Fruit fly (Drosophila melanogaster) whole organism, embryonic: Measurements from ENCODE around the gene SPoCk.
A peak's percentile ranks its signal among the peaks of the same experiment; 100 is the strongest.

Experiments
- Aef1 ChIP-seq: fragments of 200-800 bp; sonication (Bioruptor generic); IDR thresholded peaks from 3 replicates; pipeline ENCODE4 v1.3.6; 2022; ENCODE audit warnings: missing biosample characterization, missing genetic modification characterization
- B-H2 ChIP-seq: fragments of 200-800 bp; sonication (Bioruptor generic); optimal IDR thresholded peaks from 2 replicates; lab custom pipeline; 2018; ENCODE audit warnings: missing biosample characterization, mild to moderate bottlenecking, missing genetic modification characterization
- CG10267 ChIP-seq: fragments of 200-800 bp; sonication (Bioruptor generic); optimal IDR thresholded peaks from 2 replicates; lab custom pipeline; 2018; ENCODE audit warnings: missing biosample characterization, mild to moderate bottlenecking, missing genetic modification characterization, moderate library complexity
- CG12219 ChIP-seq: fragments of 200-800 bp; sonication (Bioruptor generic); optimal IDR thresholded peaks from 3 replicates; lab custom pipeline; 2018; ENCODE audit warnings: missing biosample characterization, mild to moderate bottlenecking, missing genetic modification characterization
- CG12236 ChIP-seq: fragments of 200-800 bp; sonication (Bioruptor generic); optimal IDR thresholded peaks from 2 replicates; lab custom pipeline; 2016; ENCODE audit warnings: missing biosample characterization, missing genetic modification characterization
- CG14441 ChIP-seq: fragments of 200-800 bp; sonication (Bioruptor generic); IDR thresholded peaks from 2 replicates; pipeline ENCODE4 v1.3.6; 2022; ENCODE audit warnings: missing biosample characterization, missing genetic modification characterization
- CG15696 ChIP-seq: fragments of 200-800 bp; sonication (Bioruptor generic); optimal IDR thresholded peaks from 2 replicates; lab custom pipeline; 2019; ENCODE audit warnings: missing biosample characterization, mild to moderate bottlenecking, missing genetic modification characterization, moderate library complexity
- CG18011 ChIP-seq: fragments of 200-800 bp; sonication (Bioruptor generic); optimal IDR thresholded peaks from 2 replicates; lab custom pipeline; 2017; ENCODE audit warnings: missing biosample characterization, missing genetic modification characterization, mild to moderate bottlenecking, moderate library complexity, missing genotype
- CG18764 ChIP-seq: fragments of 200-800 bp; sonication (Bioruptor generic); optimal IDR thresholded peaks from 3 replicates; lab custom pipeline; 2016; ENCODE audit warnings: missing biosample characterization, missing genetic modification characterization
- CG2199 ChIP-seq: fragments of 200-800 bp; sonication (Bioruptor generic); IDR thresholded peaks from 3 replicates; pipeline ENCODE4 v1.3.6; 2022; ENCODE audit warnings: missing biosample characterization, missing genetic modification characterization
- CG2889 ChIP-seq: fragments of 200-800 bp; sonication (Bioruptor generic); IDR thresholded peaks from 3 replicates; pipeline ENCODE4 v1.3.6; 2022; ENCODE audit warnings: missing biosample characterization, missing genetic modification characterization
- CG31388 ChIP-seq: fragments of 200-800 bp; sonication (Bioruptor generic); optimal IDR thresholded peaks from 2 replicates; lab custom pipeline; 2016; ENCODE audit warnings: missing biosample characterization, missing genetic modification characterization
- CG32772 ChIP-seq: fragments of 200-800 bp; sonication (Bioruptor generic); IDR thresholded peaks from 2 replicates; pipeline ENCODE4 v1.3.6; 2022; ENCODE audit warnings: missing biosample characterization, missing genetic modification characterization
- CG34376 ChIP-seq: fragments of 200-800 bp; sonication (Bioruptor generic); optimal IDR thresholded peaks from 2 replicates; lab custom pipeline; 2018; ENCODE audit warnings: missing biosample characterization, mild to moderate bottlenecking, missing genetic modification characterization
- CG3847 ChIP-seq: fragments of 200-800 bp; sonication (Bioruptor generic); IDR thresholded peaks from 2 replicates; pipeline ENCODE4 v1.3.6; 2022; ENCODE audit warnings: missing biosample characterization, missing genetic modification characterization
- CG4730 ChIP-seq: fragments of 200-800 bp; sonication (Bioruptor generic); IDR thresholded peaks from 2 replicates; pipeline ENCODE4 v1.3.6; 2022; ENCODE audit warnings: missing biosample characterization, missing genetic modification characterization
- CG6689 ChIP-seq: fragments of 200-800 bp; sonication (Bioruptor generic); IDR thresholded peaks from 2 replicates; pipeline ENCODE4 v1.3.6; 2022; ENCODE audit warnings: missing biosample characterization, missing genetic modification characterization
- CG6791 ChIP-seq: fragments of 200-800 bp; sonication (Bioruptor generic); IDR thresholded peaks from 3 replicates; pipeline ENCODE4 v1.3.6; 2022; ENCODE audit warnings: missing biosample characterization, missing genetic modification characterization; ENCODE audit not compliant: partially characterized antibody
- CG6854 ChIP-seq: fragments of 200-800 bp; sonication (Bioruptor generic); optimal IDR thresholded peaks from 3 replicates; lab custom pipeline; 2017; ENCODE audit warnings: missing biosample characterization, mild to moderate bottlenecking, missing genetic modification characterization
- CG7271 ChIP-seq: fragments of 200-800 bp; sonication (Bioruptor generic); optimal IDR thresholded peaks from 2 replicates; lab custom pipeline; 2018; ENCODE audit warnings: missing biosample characterization, mild to moderate bottlenecking, missing genetic modification characterization, moderate library complexity
- CG7745 ChIP-seq: fragments of 200-800 bp; sonication (Bioruptor generic); optimal IDR thresholded peaks from 2 replicates; lab custom pipeline; 2018; ENCODE audit warnings: missing biosample characterization, mild to moderate bottlenecking, missing genetic modification characterization, moderate library complexity
- CG7839 ChIP-seq: fragments of 200-800 bp; sonication (Bioruptor generic); optimal IDR thresholded peaks from 3 replicates; lab custom pipeline; 2018; ENCODE audit warnings: missing biosample characterization, mild to moderate bottlenecking, missing genetic modification characterization, moderate library complexity
- CG7987 ChIP-seq: fragments of 200-800 bp; sonication (Bioruptor generic); optimal IDR thresholded peaks from 2 replicates; lab custom pipeline; 2018; ENCODE audit warnings: missing biosample characterization, mild to moderate bottlenecking, missing genetic modification characterization, moderate library complexity
- D19A ChIP-seq: fragments of 200-800 bp; optimal IDR thresholded peaks from 3 replicates; lab custom pipeline; 2019; ENCODE audit warnings: missing biosample characterization, mild to moderate bottlenecking, missing genetic modification characterization, moderate library complexity
- H2.0 ChIP-seq: fragments of 200-800 bp; sonication (Bioruptor generic); IDR thresholded peaks from 2 replicates; pipeline ENCODE4 v1.3.6; 2022; ENCODE audit warnings: missing biosample characterization, missing genetic modification characterization
- Mrtf ChIP-seq: fragments of 200-800 bp; sonication (Bioruptor generic); IDR thresholded peaks from 3 replicates; pipeline ENCODE4 v1.3.6; 2022; ENCODE audit warnings: missing biosample characterization, missing genetic modification characterization
- Myb ChIP-seq: fragments of 200-800 bp; sonication (Bioruptor generic); optimal IDR thresholded peaks from 2 replicates; lab custom pipeline; 2016; ENCODE audit warnings: missing biosample characterization, missing genetic modification characterization
- NC2β ChIP-seq: fragments of 200-800 bp; sonication (Bioruptor generic); optimal IDR thresholded peaks from 2 replicates; lab custom pipeline; 2016; ENCODE audit warnings: missing biosample characterization, missing genetic modification characterization
- NfI ChIP-seq: fragments of 200-800 bp; sonication (Bioruptor generic); optimal IDR thresholded peaks from 3 replicates; lab custom pipeline; 2018; ENCODE audit warnings: missing biosample characterization, mild to moderate bottlenecking, missing genetic modification characterization, moderate library complexity
- Optix ChIP-seq: fragments of 200-800 bp; sonication (Bioruptor generic); IDR thresholded peaks from 3 replicates; pipeline ENCODE4 v1.3.6; 2022; ENCODE audit warnings: missing biosample characterization, missing genetic modification characterization
- Side ChIP-seq: fragments of 200-800 bp; sonication (Bioruptor generic); optimal IDR thresholded peaks from 2 replicates; lab custom pipeline; 2016; ENCODE audit warnings: missing biosample characterization, missing genetic modification characterization
- Ssrp ChIP-seq: fragments of 200-800 bp; sonication (Bioruptor generic); optimal IDR thresholded peaks from 2 replicates; lab custom pipeline; 2018; ENCODE audit warnings: missing biosample characterization, mild to moderate bottlenecking, missing genetic modification characterization, moderate library complexity
- Trl ChIP-seq, 3 experiments: fragments of >200 bp in 2 of 3; fragments of 200-800 bp in 1 of 3; sonication (Bioruptor generic) in 1 of 3; optimal IDR thresholded peaks; 2 replicates in 1 of 3; 3 replicates in 2 of 3; lab custom pipeline; 2016 to 2017; ENCODE audit warnings: missing biosample characterization in 1 of 3, missing genetic modification characterization in 1 of 3
- ara ChIP-seq: fragments of 200-800 bp; sonication (Bioruptor generic); IDR thresholded peaks from 2 replicates; pipeline ENCODE4 v1.3.6; 2022; ENCODE audit warnings: missing biosample characterization, missing genetic modification characterization
- dysf ChIP-seq: fragments of 200-800 bp; sonication (Bioruptor generic); IDR thresholded peaks from 3 replicates; pipeline ENCODE4 v1.3.6; 2022; ENCODE audit warnings: missing biosample characterization, missing genetic modification characterization
- grn ChIP-seq: fragments of 200-800 bp; sonication (Bioruptor generic); optimal IDR thresholded peaks from 3 replicates; lab custom pipeline; 2017; ENCODE audit warnings: missing biosample characterization, missing genetic modification characterization
- hkb ChIP-seq, 2 experiments: fragments of 200-800 bp in 1 of 2; fragments of >200 bp in 1 of 2; sonication (Bioruptor generic) in 1 of 2; IDR thresholded peaks in 1 of 2; optimal IDR thresholded peaks in 1 of 2; 2 replicates each; pipeline versions ENCODE4 v1.3.6 to Lab custom; 2017 to 2022; ENCODE audit warnings: missing biosample characterization in 1 of 2, missing genetic modification characterization in 1 of 2
- kah ChIP-seq: fragments of 200-800 bp; sonication (Bioruptor generic); optimal IDR thresholded peaks from 2 replicates; lab custom pipeline; 2018; ENCODE audit warnings: missing biosample characterization, mild to moderate bottlenecking, missing genetic modification characterization
- lbe ChIP-seq: fragments of 200-800 bp; sonication (Bioruptor generic); optimal IDR thresholded peaks from 2 replicates; lab custom pipeline; 2016; ENCODE audit warnings: missing biosample characterization, mild to moderate bottlenecking, missing genetic modification characterization
- lilli ChIP-seq: fragments of 200-800 bp; sonication (Bioruptor generic); optimal IDR thresholded peaks from 3 replicates; lab custom pipeline; 2016; ENCODE audit warnings: missing biosample characterization, missing genetic modification characterization
- mam ChIP-seq: fragments of 200-800 bp; sonication (Bioruptor generic); optimal IDR thresholded peaks from 3 replicates; lab custom pipeline; 2016; ENCODE audit warnings: missing biosample characterization, missing genetic modification characterization
- org-1 ChIP-seq: fragments of 200-800 bp; sonication (Bioruptor generic); optimal IDR thresholded peaks from 2 replicates; lab custom pipeline; 2017; ENCODE audit warnings: missing biosample characterization, missing genetic modification characterization
- prd ChIP-seq, 3 experiments: fragments of >200 bp in 2 of 3; fragments of 200-800 bp in 1 of 3; sonication (Bioruptor generic) in 1 of 3; optimal IDR thresholded peaks in 2 of 3; IDR thresholded peaks in 1 of 3; 2 replicates in 2 of 3; 3 replicates in 1 of 3; pipeline versions ENCODE4 v1.3.6 to Lab custom; 2017 to 2022; ENCODE audit warnings: missing biosample characterization in 1 of 3, missing genetic modification characterization in 1 of 3
- sc ChIP-seq, 3 experiments: fragments of >200 bp in 2 of 3; fragments of 200-800 bp in 1 of 3; sonication (Bioruptor generic) in 1 of 3; optimal IDR thresholded peaks; 2 replicates in 2 of 3; 3 replicates in 1 of 3; lab custom pipeline; 2017; ENCODE audit warnings: mild to moderate bottlenecking in 1 of 3, missing biosample characterization in 1 of 3, missing genetic modification characterization in 1 of 3, missing genetic modification reagents in 1 of 3
- sd ChIP-seq: fragments of 200-800 bp; sonication (Bioruptor generic); optimal IDR thresholded peaks from 3 replicates; lab custom pipeline; 2018; ENCODE audit warnings: missing biosample characterization, mild to moderate bottlenecking, missing genetic modification characterization, moderate library complexity
- sug ChIP-seq: fragments of 200-800 bp; optimal IDR thresholded peaks from 2 replicates; lab custom pipeline; 2019; ENCODE audit warnings: missing biosample characterization, mild to moderate bottlenecking, missing genetic modification characterization, moderate library complexity
- tup ChIP-seq: fragments of 200-800 bp; sonication (Bioruptor generic); optimal IDR thresholded peaks from 2 replicates; lab custom pipeline; 2016; ENCODE audit warnings: missing biosample characterization, mild to moderate bottlenecking, missing genetic modification characterization, moderate library complexity
- unpg ChIP-seq: fragments of 200-800 bp; sonication (Bioruptor generic); optimal IDR thresholded peaks from 3 replicates; lab custom pipeline; 2018; ENCODE audit warnings: missing biosample characterization, mild to moderate bottlenecking, missing genetic modification characterization, moderate library complexity

SPoCk gene

DNA sequence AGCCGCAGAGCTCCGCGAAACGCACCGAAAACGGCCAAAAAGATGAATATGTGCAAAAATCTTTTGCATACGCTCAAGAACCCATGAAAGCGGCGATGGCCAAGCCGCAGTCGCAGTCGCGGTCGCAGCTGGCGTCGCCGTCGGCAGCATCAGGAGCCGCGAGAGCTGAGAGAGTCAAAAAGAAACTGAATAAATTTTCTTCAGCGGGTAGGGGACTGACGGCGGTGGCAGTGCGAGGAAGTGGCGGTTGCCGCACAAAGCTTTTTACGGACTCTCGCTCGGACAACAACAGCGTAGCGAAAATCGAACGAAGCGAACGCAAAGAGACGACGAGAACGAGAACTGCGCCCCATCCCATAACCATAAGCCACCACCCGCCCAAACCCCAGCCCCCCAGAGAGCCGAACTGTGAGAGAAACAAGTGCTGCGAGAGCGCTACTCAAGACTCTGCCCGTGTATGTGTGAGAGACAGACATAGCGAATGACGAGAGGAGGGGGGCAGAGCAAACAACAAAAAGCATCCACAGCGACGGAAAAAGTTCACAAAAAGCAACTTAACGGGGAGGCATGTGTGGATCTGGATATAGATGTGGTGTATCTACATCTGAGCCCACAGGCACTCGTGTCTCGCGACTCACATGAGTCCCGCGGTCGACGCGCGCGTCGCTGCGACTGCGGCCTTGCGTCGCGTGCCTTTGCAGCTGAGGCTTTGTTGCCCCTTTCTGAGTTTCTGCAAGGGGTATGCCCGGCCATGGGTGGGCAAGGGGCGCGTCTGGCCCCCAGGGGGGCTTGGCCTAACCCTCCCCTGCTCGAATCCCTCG lies 86.1 kb downstream of the SPoCk start, which contains the start of gene jim:
jim (minus strand) TSS at position 51 of the 821 bp plus-strand sequence.
- TF ChIP-seq CG15696 (tag; lab: Kevin White, UChicago) (no peak), CG12236 (GFP tag; lab: Kevin White, UChicago) (no peak), sug (tag; lab: Kevin White, UChicago) (peak; percentile 78), Aef1 (peak; percentile 52; the same call in 1 of the 3 replicates), CG32772 (GFP tag; lab: Robert Waterston, UW) (no peak), CG34376 (peak; percentile 13), CG18764 (GFP tag; lab: Kevin White, UChicago) (no peak), sc (optimal IDR thresholded peaks at IDR 0.05; lab: Kevin White, UChicago) (no peak), sc (GFP tag; optimal IDR thresholded peaks at IDR 0.05; lab: Kevin White, UChicago) (no peak), CG4730 (no peak), Optix (GFP tag; lab: Robert Waterston, UW) (no peak), CG12219 (no peak), hkb (optimal IDR thresholded peaks at IDR 0.05; lab: Kevin White, UChicago) (no peak), hkb (GFP tag; IDR thresholded peaks at IDR 0.05; lab: Robert Waterston, UW) (no peak), NC2β (GFP tag; lab: Kevin White, UChicago) (no peak), mam (GFP tag; lab: Kevin White, UChicago) (no peak), unpg (GFP tag; lab: Kevin White, UChicago) (no peak), CG3847 (GFP tag; lab: Robert Waterston, UW) (no peak), Trl (optimal IDR thresholded peaks at IDR 0.05; lab: Kevin White, UChicago) (peak; percentile 93 to 97), Trl (GFP tag; optimal IDR thresholded peaks at IDR 0.05; lab: Kevin White, UChicago) (no peak), CG7271 (tag; lab: Kevin White, UChicago) (no peak), dysf (GFP tag; lab: Robert Waterston, UW) (peak; percentile 29; the same call in 1 of the 3 replicates), NfI (no peak), kah (GFP tag; lab: Kevin White, UChicago) (no peak), D19A (tag; lab: Kevin White, UChicago) (no peak), sd (no peak), CG14441 (no peak), prd (optimal IDR thresholded peaks at IDR 0.05; lab: Kevin White, UChicago) (no peak), prd (GFP tag; IDR thresholded peaks at IDR 0.05; lab: Robert Waterston, UW) (no peak), Mrtf (GFP tag; lab: Robert Waterston, UW) (no peak), Side (no peak), CG18011 (no peak), lilli (GFP tag; lab: Kevin White, UChicago) (no peak), Ssrp (tag; lab: Kevin White, UChicago) (no peak), CG6854 (GFP tag; lab: Kevin White, UChicago) (peak; percentile 57), ara (GFP tag; lab: Robert Waterston, UW) (no peak), CG7987 (GFP tag; lab: Kevin White, UChicago) (no peak), CG7839 (no peak), Myb (GFP tag; lab: Kevin White, UChicago) (no peak), CG6791 (no peak), CG6689 (GFP tag; lab: Robert Waterston, UW) (no peak), CG7745 (no peak), CG31388 (GFP tag; lab: Kevin White, UChicago) (no peak), CG2889 (no peak), lbe (GFP tag; lab: Kevin White, UChicago) (peak; percentile 43), org-1 (GFP tag; lab: Kevin White, UChicago) (no peak), CG10267 (tag; lab: Kevin White, UChicago) (no peak), B-H2 (no peak), H2.0 (no peak), CG2199 (no peak), grn (GFP tag; lab: Kevin White, UChicago) (no peak), tup (no peak)
